Fruit fly (Drosophila melanogaster): Measurements from ENCODE around the gene CG3527.

DNA sequence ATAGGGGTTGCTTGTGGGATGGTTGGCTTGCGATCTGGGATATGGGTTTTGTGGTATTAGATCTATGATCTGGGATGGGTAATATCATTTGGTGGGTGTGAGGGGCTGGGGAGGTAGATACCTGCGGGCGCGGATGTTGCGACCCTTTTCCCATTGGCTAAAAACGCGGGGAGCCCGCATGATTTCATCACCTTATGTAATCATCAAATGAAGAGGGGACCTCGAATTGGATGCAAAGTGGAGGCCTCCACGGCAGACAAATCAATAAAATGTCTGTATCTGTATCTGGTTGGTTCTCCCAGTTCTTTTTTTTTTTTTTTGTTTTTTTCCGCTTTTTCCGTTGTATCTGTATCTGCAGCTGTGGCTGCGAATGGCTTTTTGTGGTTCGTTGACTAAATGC is 37.2 kb downstream of the CG3527 start:
- no peak for TF ChIP-seq D1 (tag; optimal IDR thresholded peaks at IDR 0.05)
- no peak for TF ChIP-seq Pif1A (GFP tag; optimal IDR thresholded peaks at IDR 0.05)

Measured in whole organism, pupa.